Fruit fly (Drosophila melanogaster): ENCODE measurements around the gene GstO1.
A peak's percentile ranks its signal among the peaks of the same experiment; 100 is the strongest.

Gene GstO1

dm6 chr3L:8506975-8507441, 17.7 kb downstream of the GstO1 start, which contains the start of gene CG43163 (continued):
- no peak for TF ChIP-seq en (GFP tag; optimal IDR thresholded peaks at IDR 0.05)
- peak; percentile 78 for TF ChIP-seq ara (GFP tag; IDR thresholded peaks at IDR 0.05)
- no peak for TF ChIP-seq vnd (GFP tag; IDR thresholded peaks at IDR 0.05; ENCODE audit: partially characterized antibody)
- TF ChIP-seq CG3281 (GFP tag; optimal IDR thresholded peaks at IDR 0.05): peak; percentile 36
- 0 out of 3 replicates have a peak, but pooled peaks have one; percentile 52 for TF ChIP-seq CG3726 (GFP tag; IDR thresholded peaks at IDR 0.05)
- peak; percentile 46 for TF ChIP-seq CG10959 (GFP tag; IDR thresholded peaks at IDR 0.05)
- no peak for TF ChIP-seq CG7963 (GFP tag; IDR thresholded peaks at IDR 0.05; ENCODE audit: partially characterized antibody)
- TF ChIP-seq CG12391 (tag; optimal IDR thresholded peaks at IDR 0.05): peak; percentile 81
- TF ChIP-seq wor (GFP tag; IDR thresholded peaks at IDR 0.05): no peak
- peak; percentile 73 for TF ChIP-seq CG7839 (tag; optimal IDR thresholded peaks at IDR 0.05)
- peak; percentile 93 for TF ChIP-seq sens (GFP tag)
- peak; percentile 61 for TF ChIP-seq az2 (GFP tag; optimal IDR thresholded peaks at IDR 0.05)
- peak; percentile 24 for TF ChIP-seq CG6765 (GFP tag; optimal IDR thresholded peaks at IDR 0.05)
- no peak for TF ChIP-seq CG4854 (GFP tag; optimal IDR thresholded peaks at IDR 0.05)
- TF ChIP-seq Fer2 (tag; optimal IDR thresholded peaks at IDR 0.05): no peak
- peak; percentile 35 for TF ChIP-seq ind (GFP tag; optimal IDR thresholded peaks at IDR 0.05)
- TF ChIP-seq h (optimal IDR thresholded peaks at IDR 0.05): no peak
- peak; percentile 74 for TF ChIP-seq Sox102F (GFP tag; optimal IDR thresholded peaks at IDR 0.05)
- TF ChIP-seq amos (GFP tag; IDR thresholded peaks at IDR 0.05; ENCODE audit: partially characterized antibody): no peak
- TF ChIP-seq CG42726 (GFP tag; IDR thresholded peaks at IDR 0.05; ENCODE audit: partially characterized antibody): 0 out of 2 replicates have a peak, but pooled peaks have one; percentile 10
- TF ChIP-seq jigr1 (GFP tag; IDR thresholded peaks at IDR 0.05): no peak
- no peak for TF ChIP-seq BtbVII (GFP tag; optimal IDR thresholded peaks at IDR 0.05)
- peak; percentile 47 for TF ChIP-seq CG3407 (GFP tag; optimal IDR thresholded peaks at IDR 0.05)
- TF ChIP-seq NfI (GFP tag; optimal IDR thresholded peaks at IDR 0.05): peak; percentile 52
- peak; percentile 37; the same call in 1 of the 2 replicates for TF ChIP-seq CG9215 (GFP tag; IDR thresholded peaks at IDR 0.05)
- peak; percentile 83 for TF ChIP-seq CG9797 (GFP tag; optimal IDR thresholded peaks at IDR 0.05)
- peak; percentile 17 for TF ChIP-seq zfh2 (GFP tag; optimal IDR thresholded peaks at IDR 0.05)
- TF ChIP-seq pho (GFP tag; optimal IDR thresholded peaks at IDR 0.05): peak; percentile 12
- no peak for TF ChIP-seq grn (GFP tag; optimal IDR thresholded peaks at IDR 0.05)
- TF ChIP-seq CG12104 (GFP tag; optimal IDR thresholded peaks at IDR 0.05): peak; percentile 12
- TF ChIP-seq HHEX (GFP tag; optimal IDR thresholded peaks at IDR 0.05): peak; percentile 39
- peak; percentile 89 for TF ChIP-seq CG32767 (GFP tag; IDR thresholded peaks at IDR 0.05)
- TF ChIP-seq CG11398 (GFP tag; optimal IDR thresholded peaks at IDR 0.05): no peak
- TF ChIP-seq pfk (GFP tag; optimal IDR thresholded peaks at IDR 0.05): no peak
- TF ChIP-seq cas (GFP tag; IDR thresholded peaks at IDR 0.05): no peak
- peak; percentile 23 for TF ChIP-seq BEAF-32 (GFP tag; optimal IDR thresholded peaks at IDR 0.05)
- peak; percentile 7 for TF ChIP-seq Myb (GFP tag; optimal IDR thresholded peaks at IDR 0.05)
- TF ChIP-seq CG9876 (GFP tag; optimal IDR thresholded peaks at IDR 0.05): no peak
- no peak for TF ChIP-seq dmrt99B (tag; optimal IDR thresholded peaks at IDR 0.05)
- peak; percentile 73 for TF ChIP-seq sisA (GFP tag; IDR thresholded peaks at IDR 0.05)
- TF ChIP-seq Vsx1 (GFP tag; optimal IDR thresholded peaks at IDR 0.05): no peak
- no peak for TF ChIP-seq Tbp (GFP tag; optimal IDR thresholded peaks at IDR 0.05)
- TF ChIP-seq Mrtf (GFP tag; IDR thresholded peaks at IDR 0.05): peak; percentile 59; the same call in 1 of the 3 replicates
- peak; percentile 34 for TF ChIP-seq CG2875 (GFP tag; optimal IDR thresholded peaks at IDR 0.05)
- peak; percentile 52 for TF ChIP-seq CG10209 (GFP tag; optimal IDR thresholded peaks at IDR 0.05)
- peak; percentile 92 for TF ChIP-seq CG6175 (GFP tag; IDR thresholded peaks at IDR 0.05)
- peak; percentile 61 for TF ChIP-seq Fer3 (tag; optimal IDR thresholded peaks at IDR 0.05)
- TF ChIP-seq CG1603 (tag; optimal IDR thresholded peaks at IDR 0.05): peak; percentile 80
- TF ChIP-seq CG1832 (GFP tag; optimal IDR thresholded peaks at IDR 0.05): no peak
- peak; percentile 10 for TF ChIP-seq cato (GFP tag; optimal IDR thresholded peaks at IDR 0.05; ENCODE audit: borderline replicate concordance)
- no peak for TF ChIP-seq sqz (GFP tag; optimal IDR thresholded peaks at IDR 0.05)

All from whole organism, embryonic.